Fruit fly (Drosophila melanogaster) S2 (cell line): ENCODE data around the gene CG10804.

Source experiments
- CG8478 ChIP-seq: fragments of >200 bp; optimal IDR thresholded peaks from 2 replicates; lab custom pipeline; 2018
- CTCF ChIP-seq, 2 experiments: fragments of >200 bp; optimal IDR thresholded peaks; 2 replicates each; lab custom pipeline; 2018

- no peak for TF ChIP-seq CTCF (optimal IDR thresholded peaks at IDR 0.05; lab: Kevin White, UChicago)
- no peak for TF ChIP-seq CG8478 (lab: Kevin White, UChicago)
Measured at dm6 chrX:3460140-3460642, 21.9 kb downstream of the CG10804 start, which contains the start of the genes CG16782 and CG10801.
